Fruit fly (Drosophila melanogaster) whole organism, embryonic: ENCODE data around the gene Usp14.

Experiments used
- Adf1 ChIP-seq: fragments of 200-800 bp; sonication (Bioruptor generic); IDR thresholded peaks from 2 replicates; pipeline ENCODE4 v1.3.6; 2022; ENCODE audit warnings: missing biosample characterization, missing genetic modification characterization
- CG10267 ChIP-seq: fragments of 200-800 bp; sonication (Bioruptor generic); optimal IDR thresholded peaks from 2 replicates; lab custom pipeline; 2018; ENCODE audit warnings: missing biosample characterization, mild to moderate bottlenecking, missing genetic modification characterization, moderate library complexity
- CG10366 ChIP-seq: fragments of 200-800 bp; sonication (Bioruptor generic); IDR thresholded peaks from 2 replicates; pipeline ENCODE4 v1.3.6; 2022; ENCODE audit warnings: missing biosample characterization, missing genetic modification characterization
- CG10543 ChIP-seq: fragments of 200-800 bp; sonication (Bioruptor generic); optimal IDR thresholded peaks from 3 replicates; lab custom pipeline; 2017; ENCODE audit warnings: missing biosample characterization, mild to moderate bottlenecking, missing genetic modification characterization, moderate library complexity
- CG11560 ChIP-seq: fragments of 200-800 bp; sonication (Bioruptor generic); IDR thresholded peaks from 3 replicates; pipeline ENCODE4 v1.3.6; 2022; ENCODE audit warnings: missing biosample characterization, missing genetic modification characterization
- CG12155 ChIP-seq: fragments of 200-800 bp; sonication (Bioruptor generic); optimal IDR thresholded peaks from 3 replicates; lab custom pipeline; 2016; ENCODE audit warnings: missing biosample characterization, missing genetic modification characterization
- CG12391 ChIP-seq: fragments of 200-800 bp; sonication (Bioruptor generic); optimal IDR thresholded peaks from 3 replicates; lab custom pipeline; 2018; ENCODE audit warnings: missing biosample characterization, mild to moderate bottlenecking, missing genetic modification characterization, moderate library complexity
- CG13287 ChIP-seq: fragments of 200-800 bp; sonication (Bioruptor generic); IDR thresholded peaks from 2 replicates; pipeline ENCODE4 v1.3.6; 2022; ENCODE audit warnings: missing biosample characterization, missing genetic modification characterization; ENCODE audit not compliant: partially characterized antibody
- CG13775 ChIP-seq: fragments of 200-800 bp; sonication (Bioruptor generic); optimal IDR thresholded peaks from 3 replicates; lab custom pipeline; 2017; ENCODE audit warnings: missing biosample characterization, mild to moderate bottlenecking, missing genetic modification characterization
- CG14014 ChIP-seq: fragments of 200-800 bp; sonication (Bioruptor generic); IDR thresholded peaks from 2 replicates; pipeline ENCODE4 v1.3.6; 2022; ENCODE audit warnings: missing biosample characterization, missing genetic modification characterization
- CG16863 ChIP-seq: fragments of 200-800 bp; sonication (Bioruptor generic); optimal IDR thresholded peaks from 3 replicates; lab custom pipeline; 2016; ENCODE audit warnings: missing biosample characterization, missing genetic modification characterization
- CG17361 ChIP-seq: fragments of 200-800 bp; sonication (Bioruptor generic); IDR thresholded peaks from 3 replicates; pipeline ENCODE4 v1.3.6; 2022; ENCODE audit warnings: missing biosample characterization, missing genetic modification characterization
- CG18599 ChIP-seq: fragments of 200-800 bp; sonication (Bioruptor generic); optimal IDR thresholded peaks from 3 replicates; lab custom pipeline; 2017; ENCODE audit warnings: missing biosample characterization, missing genetic modification characterization, mild to moderate bottlenecking, moderate library complexity, missing genetic modification reagents
- CG2120 ChIP-seq: fragments of 200-800 bp; sonication (Bioruptor generic); optimal IDR thresholded peaks from 3 replicates; lab custom pipeline; 2016; ENCODE audit warnings: missing biosample characterization, missing genetic modification characterization
- CG4360 ChIP-seq: fragments of 200-800 bp; sonication (Bioruptor generic); IDR thresholded peaks from 2 replicates; pipeline ENCODE4 v1.3.6; 2022; ENCODE audit warnings: missing biosample characterization, missing genetic modification characterization
- CG6813 ChIP-seq: fragments of 200-800 bp; sonication (Bioruptor generic); optimal IDR thresholded peaks from 2 replicates; lab custom pipeline; 2017; ENCODE audit warnings: missing biosample characterization, missing genetic modification characterization, mild to moderate bottlenecking, moderate library complexity, missing genetic modification reagents
- CG8924 ChIP-seq: fragments of 200-800 bp; optimal IDR thresholded peaks from 3 replicates; lab custom pipeline; 2019; ENCODE audit warnings: missing biosample characterization, mild to moderate bottlenecking, missing genetic modification characterization, moderate library complexity
- CG8944 ChIP-seq: fragments of 200-800 bp; sonication (Bioruptor generic); optimal IDR thresholded peaks from 3 replicates; lab custom pipeline; 2016; ENCODE audit warnings: missing biosample characterization, missing genetic modification characterization
- CG9609 ChIP-seq: fragments of 200-800 bp; sonication (Bioruptor generic); optimal IDR thresholded peaks from 3 replicates; lab custom pipeline; 2016; ENCODE audit warnings: missing biosample characterization, missing genetic modification characterization
- CG9797 ChIP-seq: fragments of 200-800 bp; sonication (Bioruptor generic); optimal IDR thresholded peaks from 3 replicates; lab custom pipeline; 2018; ENCODE audit warnings: missing biosample characterization, mild to moderate bottlenecking, missing genetic modification characterization
- CHES-1-like ChIP-seq: fragments of 200-800 bp; sonication (Bioruptor generic); optimal IDR thresholded peaks from 2 replicates; lab custom pipeline; 2016; ENCODE audit warnings: missing biosample characterization, missing genetic modification characterization
- Chrac-16 ChIP-seq: fragments of 200-800 bp; sonication (Bioruptor generic); optimal IDR thresholded peaks from 3 replicates; lab custom pipeline; 2016; ENCODE audit warnings: missing biosample characterization, missing genetic modification characterization
- CkIIα-i1 ChIP-seq: fragments of 200-800 bp; sonication (Bioruptor generic); IDR thresholded peaks from 2 replicates; pipeline ENCODE4 v1.3.6; 2022; ENCODE audit warnings: missing biosample characterization, missing genetic modification characterization
- D19A ChIP-seq: fragments of 200-800 bp; optimal IDR thresholded peaks from 3 replicates; lab custom pipeline; 2019; ENCODE audit warnings: missing biosample characterization, mild to moderate bottlenecking, missing genetic modification characterization, moderate library complexity
- Deaf1 ChIP-seq: fragments of 200-800 bp; optimal IDR thresholded peaks from 3 replicates; lab custom pipeline; 2019; ENCODE audit warnings: missing biosample characterization, mild to moderate bottlenecking, missing genetic modification characterization, moderate library complexity
- Dref ChIP-seq: fragments of 200-800 bp; sonication (Bioruptor generic); IDR thresholded peaks from 2 replicates; pipeline ENCODE4 v1.3.6; 2022; ENCODE audit warnings: missing biosample characterization, missing genetic modification characterization
- Fer3 ChIP-seq: fragments of 200-800 bp; sonication (Bioruptor generic); optimal IDR thresholded peaks from 2 replicates; lab custom pipeline; 2018; ENCODE audit warnings: missing biosample characterization, mild to moderate bottlenecking, missing genetic modification characterization, moderate library complexity
- HLH4C ChIP-seq: fragments of 200-800 bp; sonication (Bioruptor generic); IDR thresholded peaks from 3 replicates; pipeline ENCODE4 v1.3.6; 2022; ENCODE audit warnings: missing biosample characterization, missing genetic modification characterization; ENCODE audit not compliant: partially characterized antibody
- Hey ChIP-seq: fragments of 200-800 bp; sonication (Bioruptor generic); optimal IDR thresholded peaks from 3 replicates; lab custom pipeline; 2018; ENCODE audit warnings: missing biosample characterization, mild to moderate bottlenecking, missing genetic modification characterization
- Lim3 ChIP-seq: fragments of 200-800 bp; sonication (Bioruptor generic); IDR thresholded peaks from 2 replicates; pipeline ENCODE4 v1.3.6; 2022; ENCODE audit warnings: missing biosample characterization, missing genetic modification characterization
- Opbp ChIP-seq: fragments of 200-800 bp; sonication (Bioruptor generic); IDR thresholded peaks from 3 replicates; pipeline ENCODE4 v1.3.6; 2022; ENCODE audit warnings: missing biosample characterization, missing genetic modification characterization; ENCODE audit not compliant: partially characterized antibody
- Scr ChIP-seq: fragments of 200-800 bp; sonication (Bioruptor generic); IDR thresholded peaks from 2 replicates; pipeline ENCODE4 v1.3.6; 2022; ENCODE audit warnings: missing biosample characterization, missing genetic modification characterization; ENCODE audit not compliant: partially characterized antibody
- abd-A ChIP-seq: fragments of 200-800 bp; sonication (Bioruptor generic); optimal IDR thresholded peaks from 3 replicates; lab custom pipeline; 2019; ENCODE audit warnings: missing biosample characterization, mild to moderate bottlenecking, missing genetic modification characterization, moderate library complexity
- btn ChIP-seq: fragments of 200-800 bp; sonication (Bioruptor generic); optimal IDR thresholded peaks from 2 replicates; lab custom pipeline; 2016; ENCODE audit warnings: missing biosample characterization, missing genetic modification characterization
- dati ChIP-seq: fragments of 200-800 bp; sonication (Bioruptor generic); IDR thresholded peaks from 2 replicates; pipeline ENCODE4 v1.3.6; 2022; ENCODE audit warnings: missing biosample characterization, missing genetic modification characterization
- jing ChIP-seq: fragments of 200-800 bp; sonication (Bioruptor generic); optimal IDR thresholded peaks from 2 replicates; lab custom pipeline; 2018; ENCODE audit warnings: missing biosample characterization, mild to moderate bottlenecking, missing genetic modification characterization
- ken ChIP-seq: fragments of 200-800 bp; sonication (Bioruptor generic); IDR thresholded peaks from 3 replicates; pipeline ENCODE4 v1.3.6; 2022; ENCODE audit warnings: missing biosample characterization, missing genetic modification characterization
- knrl ChIP-seq: fragments of 200-800 bp; sonication (Bioruptor generic); IDR thresholded peaks from 3 replicates; pipeline ENCODE4 v1.3.6; 2022; ENCODE audit warnings: missing biosample characterization, missing genetic modification characterization; ENCODE audit not compliant: partially characterized antibody
- lov ChIP-seq, 2 experiments: fragments of 200-800 bp in 1 of 2; fragments of >200 bp in 1 of 2; sonication (Bioruptor generic) in 1 of 2; IDR thresholded peaks in 1 of 2; optimal IDR thresholded peaks in 1 of 2; 2 replicates in 1 of 2; 3 replicates in 1 of 2; pipeline versions ENCODE4 v1.3.6 to Lab custom; 2017 to 2022; ENCODE audit warnings: missing biosample characterization in 1 of 2, missing genetic modification characterization in 1 of 2
- nau ChIP-seq: fragments of 200-800 bp; sonication (Bioruptor generic); optimal IDR thresholded peaks from 3 replicates; lab custom pipeline; 2017; ENCODE audit warnings: missing biosample characterization, mild to moderate bottlenecking, missing genetic modification characterization, missing genetic modification reagents
- pita ChIP-seq: fragments of 200-800 bp; sonication (Bioruptor generic); optimal IDR thresholded peaks from 2 replicates; lab custom pipeline; 2017; ENCODE audit warnings: missing biosample characterization, mild to moderate bottlenecking, missing genetic modification characterization
- pum ChIP-seq: fragments of 200-800 bp; sonication (Bioruptor generic); optimal IDR thresholded peaks from 2 replicates; lab custom pipeline; 2016; ENCODE audit warnings: missing biosample characterization, missing genetic modification characterization
- run ChIP-seq: fragments of 200-800 bp; sonication (Bioruptor generic); optimal IDR thresholded peaks from 3 replicates; lab custom pipeline; 2018; ENCODE audit warnings: missing biosample characterization, mild to moderate bottlenecking, missing genetic modification characterization
- seq ChIP-seq: fragments of 200-800 bp; sonication (Bioruptor generic); IDR thresholded peaks from 2 replicates; pipeline ENCODE4 v1.3.6; 2022; ENCODE audit warnings: missing biosample characterization, missing genetic modification characterization
- so ChIP-seq: fragments of 200-800 bp; sonication (Bioruptor generic); IDR thresholded peaks from 3 replicates; pipeline ENCODE4 v1.3.6; 2022; ENCODE audit warnings: missing biosample characterization, missing genetic modification characterization
- tio ChIP-seq: fragments of 200-800 bp; sonication (Bioruptor generic); optimal IDR thresholded peaks from 2 replicates; lab custom pipeline; 2017; ENCODE audit warnings: missing biosample characterization, missing genetic modification characterization, inconsistent platforms
- tup ChIP-seq: fragments of 200-800 bp; sonication (Bioruptor generic); optimal IDR thresholded peaks from 2 replicates; lab custom pipeline; 2016; ENCODE audit warnings: missing biosample characterization, mild to moderate bottlenecking, missing genetic modification characterization, moderate library complexity
- unc-4 ChIP-seq: fragments of 200-800 bp; sonication (Bioruptor generic); IDR thresholded peaks from 2 replicates; pipeline ENCODE4 v1.3.6; 2022; ENCODE audit warnings: missing biosample characterization, missing genetic modification characterization; ENCODE audit not compliant: partially characterized antibody
- zen2 ChIP-seq: fragments of 200-800 bp; sonication (Bioruptor generic); IDR thresholded peaks from 3 replicates; pipeline ENCODE4 v1.3.6; 2022; ENCODE audit warnings: missing biosample characterization, missing genetic modification characterization; ENCODE audit not compliant: partially characterized antibody

The Usp14 gene

DNA sequence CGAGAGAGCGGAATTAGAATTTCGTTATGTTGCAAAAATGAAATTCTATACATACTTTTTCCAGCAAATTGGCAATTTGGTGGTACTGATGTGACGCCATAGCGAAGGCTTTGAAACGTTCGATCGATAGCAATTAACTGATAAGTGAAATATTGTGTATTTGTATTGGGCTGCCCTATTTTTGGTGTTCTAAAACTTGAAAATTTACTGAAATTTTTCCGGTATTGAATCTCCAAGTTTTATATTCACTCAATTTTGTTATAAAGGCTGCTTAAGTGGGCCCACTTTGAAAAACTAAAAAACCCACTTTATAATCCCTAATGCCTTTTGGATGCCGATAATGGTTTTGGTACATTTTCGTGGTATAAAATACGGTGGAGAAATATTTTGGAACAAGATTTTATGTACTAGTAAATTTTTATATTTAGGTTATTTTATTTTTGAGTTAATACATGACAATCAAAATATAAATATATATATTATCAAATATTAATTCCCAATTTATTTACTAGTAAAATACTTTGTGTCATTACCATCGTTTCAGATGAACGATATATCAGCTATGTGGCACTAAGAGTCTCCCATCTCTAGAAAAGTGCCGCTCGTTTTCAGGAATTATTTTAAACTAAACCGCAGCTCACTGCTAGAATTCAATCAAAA, 48.3 kb upstream of the Usp14 start, which contains the start of the genes Cand1 and pim (continued):
- TF ChIP-seq CG9609 = no peak
- TF ChIP-seq CG10366 (GFP tag; lab: Robert Waterston, UW) = no peak
- peak; percentile 59 for TF ChIP-seq CG9797 (GFP tag; lab: Kevin White, UChicago)
- no peak for TF ChIP-seq jing
- TF ChIP-seq CG18599 = no peak
- peak; percentile 42; the same call in 1 of the 2 replicates for TF ChIP-seq Dref
- peak; percentile 79 for TF ChIP-seq CG13287 (GFP tag; lab: Robert Waterston, UW)
- no peak for TF ChIP-seq seq (GFP tag; lab: Robert Waterston, UW)
- TF ChIP-seq CkIIα-i1 = no peak
- TF ChIP-seq HLH4C (GFP tag; lab: Robert Waterston, UW) = peak; percentile 54; the same call in 1 of the 3 replicates
- no peak for TF ChIP-seq run (tag; lab: Kevin White, UChicago)
- TF ChIP-seq Chrac-16 (GFP tag; lab: Kevin White, UChicago) = no peak
- TF ChIP-seq CG8944 (GFP tag; lab: Kevin White, UChicago) = no peak
- TF ChIP-seq so (GFP tag; lab: Robert Waterston, UW) = no peak
- no peak for TF ChIP-seq CG10543 (GFP tag; lab: Kevin White, UChicago)
- TF ChIP-seq Hey (tag; lab: Kevin White, UChicago) = no peak
- peak; percentile 73 for TF ChIP-seq unc-4
- TF ChIP-seq CG2120 (GFP tag; lab: Kevin White, UChicago) = peak; percentile 4
- peak; percentile 5 for TF ChIP-seq D19A (tag; lab: Kevin White, UChicago)
- no peak for TF ChIP-seq CG14014 (GFP tag; lab: Robert Waterston, UW)
- no peak for TF ChIP-seq tio (GFP tag; lab: Kevin White, UChicago)
- TF ChIP-seq tup (GFP tag; lab: Kevin White, UChicago) = no peak
- TF ChIP-seq CHES-1-like (GFP tag; lab: Kevin White, UChicago) = no peak
- TF ChIP-seq Scr (GFP tag; lab: Robert Waterston, UW) = peak; percentile 80
- TF ChIP-seq pum = no peak
- no peak for TF ChIP-seq CG16863 (GFP tag; lab: Kevin White, UChicago)
- no peak for TF ChIP-seq btn (GFP tag; lab: Kevin White, UChicago)
- TF ChIP-seq ken (GFP tag; lab: Robert Waterston, UW) = no peak
- no peak for TF ChIP-seq nau
- no peak for TF ChIP-seq abd-A
- TF ChIP-seq CG4360 (GFP tag; lab: Robert Waterston, UW) = no peak
- TF ChIP-seq knrl (GFP tag; lab: Robert Waterston, UW) = peak; percentile 75
- TF ChIP-seq pita (GFP tag; lab: Kevin White, UChicago) = no peak
- TF ChIP-seq Lim3 (GFP tag; lab: Robert Waterston, UW) = no peak
- TF ChIP-seq zen2 (GFP tag; lab: Robert Waterston, UW) = no peak; the same call in 2 of the 3 replicates
- peak; percentile 42 for TF ChIP-seq CG8924 (tag; lab: Kevin White, UChicago)
- TF ChIP-seq Fer3 (tag; lab: Kevin White, UChicago) = no peak
- peak; percentile 48; the same call in 1 of the 3 replicates for TF ChIP-seq CG17361 (GFP tag; lab: Robert Waterston, UW)
- TF ChIP-seq lov (optimal IDR thresholded peaks at IDR 0.05; lab: Kevin White, UChicago) = no peak
- TF ChIP-seq lov (GFP tag; IDR thresholded peaks at IDR 0.05; lab: Robert Waterston, UW) = no peak
- peak; percentile 23 for TF ChIP-seq CG12155
- TF ChIP-seq CG13775 (GFP tag; lab: Kevin White, UChicago) = no peak
- TF ChIP-seq CG6813 (GFP tag; lab: Kevin White, UChicago) = no peak
- TF ChIP-seq CG10267 (tag; lab: Kevin White, UChicago) = peak; percentile 54
- no peak for TF ChIP-seq Deaf1 (tag; lab: Kevin White, UChicago)
- TF ChIP-seq Opbp (GFP tag; lab: Robert Waterston, UW) = no peak; the same call in 2 of the 3 replicates
- no peak for TF ChIP-seq dati (GFP tag; lab: Robert Waterston, UW)
- TF ChIP-seq Adf1 (GFP tag; lab: Robert Waterston, UW) = no peak
- TF ChIP-seq CG11560 (tag; lab: Robert Waterston, UW) = no peak
- TF ChIP-seq CG12391 (tag; lab: Kevin White, UChicago) = peak; percentile 59
